Worm (Caenorhabditis elegans) whole organism, L3 larva: ENCODE data around the gene scrm-3.

ENCODE experiments used
- ZK546.5 ChIP-seq: sonication (generic microtip); optimal IDR thresholded peaks from 2 replicates; lab custom pipeline; 2017; ENCODE audit warnings: missing biosample characterization, missing genetic modification characterization
- ama-1 ChIP-seq: fragments of 150-350 bp; optimal IDR thresholded peaks from 2 replicates; lab custom pipeline; 2018
- ceh-16 ChIP-seq: sonication (generic microtip); optimal IDR thresholded peaks from 2 replicates; lab custom pipeline; 2017; ENCODE audit warnings: missing biosample characterization, missing genetic modification characterization
- ceh-9 ChIP-seq: sonication (generic microtip); optimal IDR thresholded peaks from 2 replicates; lab custom pipeline; 2018; ENCODE audit warnings: missing biosample characterization, missing genetic modification characterization
- daf-12 ChIP-seq: fragments of 150-350 bp; optimal IDR thresholded peaks from 2 replicates; lab custom pipeline; 2014; ENCODE audit warnings: missing biosample characterization, missing genetic modification reagents, missing genetic modification characterization
- egl-27 ChIP-seq: sonication (generic microtip); optimal IDR thresholded peaks from 4 replicates; lab custom pipeline; 2017; ENCODE audit warnings: missing biosample characterization, missing genetic modification reagents, missing genetic modification characterization
- elt-1 ChIP-seq: fragments of 150-350 bp; optimal IDR thresholded peaks from 2 replicates; lab custom pipeline; 2014; ENCODE audit warnings: missing biosample characterization, missing genetic modification characterization
- elt-2 ChIP-seq: sonication (generic microtip); optimal IDR thresholded peaks from 2 replicates; lab custom pipeline; 2016; ENCODE audit warnings: missing genetic modification reagents, mild to moderate bottlenecking, missing genetic modification characterization, missing compliant biosample characterization
- elt-3 ChIP-seq, 3 experiments: fragments of 150-350 bp in 1 of 3; sonication (generic microtip) in 2 of 3; optimal IDR thresholded peaks; 2 replicates in 2 of 3; 4 replicates in 1 of 3; lab custom pipeline; 2014 to 2017; ENCODE audit warnings: missing biosample characterization in 3 of 3, missing genetic modification characterization in 3 of 3
- eor-1 ChIP-seq, 2 experiments: fragments of 150-350 bp; optimal IDR thresholded peaks; 2 replicates each; lab custom pipeline; 2014 to 2018; ENCODE audit warnings: missing biosample characterization in 2 of 2, missing genetic modification characterization in 2 of 2
- fkh-10 ChIP-seq: sonication (generic microtip); optimal IDR thresholded peaks from 2 replicates; lab custom pipeline; 2017; ENCODE audit warnings: missing biosample characterization, missing genetic modification reagents, missing genetic modification characterization
- fkh-2 ChIP-seq: fragments of 150-350 bp; optimal IDR thresholded peaks from 2 replicates; lab custom pipeline; 2014; ENCODE audit warnings: missing biosample characterization, missing genetic modification reagents, missing genetic modification characterization
- hmg-11 ChIP-seq: sonication (generic microtip); optimal IDR thresholded peaks from 2 replicates; lab custom pipeline; 2016; ENCODE audit warnings: missing genetic modification characterization, missing compliant biosample characterization
- jun-1 ChIP-seq: fragments of 150-350 bp; optimal IDR thresholded peaks from 2 replicates; lab custom pipeline; 2014; ENCODE audit warnings: missing biosample characterization, missing genetic modification reagents, missing genetic modification characterization
- lin-39 ChIP-seq: fragments of 150-350 bp; optimal IDR thresholded peaks from 2 replicates; lab custom pipeline; 2018; ENCODE audit warnings: missing biosample characterization, missing genetic modification reagents, missing genetic modification characterization
- mdl-1 ChIP-seq: fragments of 150-350 bp; optimal IDR thresholded peaks from 2 replicates; lab custom pipeline; 2014; ENCODE audit warnings: missing biosample characterization, missing genetic modification characterization
- nfya-1 ChIP-seq: sonication (generic microtip); optimal IDR thresholded peaks from 2 replicates; lab custom pipeline; 2017; ENCODE audit warnings: missing genetic modification characterization, mild to moderate bottlenecking, missing compliant biosample characterization, antibody characterized with exemption, moderate library complexity; ENCODE audit not compliant: insufficient read depth
- nhr-11 ChIP-seq: fragments of 150-350 bp; optimal IDR thresholded peaks from 2 replicates; lab custom pipeline; 2014; ENCODE audit warnings: missing biosample characterization, missing genetic modification characterization
- nhr-12 ChIP-seq: fragments of 150-350 bp; optimal IDR thresholded peaks from 2 replicates; lab custom pipeline; 2014; ENCODE audit warnings: missing biosample characterization, missing genetic modification characterization
- nhr-23 ChIP-seq: fragments of 150-350 bp; optimal IDR thresholded peaks from 2 replicates; lab custom pipeline; 2014; ENCODE audit warnings: missing biosample characterization, missing genetic modification reagents, missing genetic modification characterization
- nhr-237 ChIP-seq: fragments of 150-350 bp; optimal IDR thresholded peaks from 2 replicates; lab custom pipeline; 2014; ENCODE audit warnings: missing biosample characterization, missing genetic modification characterization
- nhr-43 ChIP-seq: sonication (generic microtip); optimal IDR thresholded peaks from 2 replicates; lab custom pipeline; 2016; ENCODE audit warnings: mild to moderate bottlenecking, missing genetic modification characterization, missing compliant biosample characterization; ENCODE audit not compliant: poor library complexity, severe bottlenecking
- nhr-76 ChIP-seq: fragments of 150-350 bp; sonication (generic microtip); optimal IDR thresholded peaks from 5 replicates; lab custom pipeline; 2014; ENCODE audit warnings: missing biosample characterization, missing genetic modification characterization
- nhr-77 ChIP-seq: fragments of 150-350 bp; optimal IDR thresholded peaks from 2 replicates; lab custom pipeline; 2014; ENCODE audit warnings: missing biosample characterization, missing genetic modification characterization
- pqm-1 ChIP-seq: fragments of 150-350 bp; optimal IDR thresholded peaks from 2 replicates; lab custom pipeline; 2017; ENCODE audit warnings: missing biosample characterization, missing genetic modification characterization, inconsistent platforms
- skn-1 ChIP-seq: fragments of 150-350 bp; optimal IDR thresholded peaks from 2 replicates; lab custom pipeline; 2014; ENCODE audit warnings: missing biosample characterization, missing genetic modification characterization
- snpc-4 ChIP-seq: fragments of 150-350 bp; optimal IDR thresholded peaks from 2 replicates; lab custom pipeline; 2014; ENCODE audit warnings: missing biosample characterization, missing genetic modification characterization
- unc-39 ChIP-seq: sonication (generic microtip); optimal IDR thresholded peaks from 4 replicates; lab custom pipeline; 2017; ENCODE audit warnings: missing biosample characterization, missing genetic modification characterization
- unc-62 ChIP-seq: fragments of 150-350 bp; sonication (generic microtip); optimal IDR thresholded peaks from 4 replicates; lab custom pipeline; 2014; ENCODE audit warnings: missing biosample characterization, missing genetic modification reagents, missing genetic modification characterization
- zag-1 ChIP-seq: fragments of 150-350 bp; optimal IDR thresholded peaks from 2 replicates; lab custom pipeline; 2014; ENCODE audit warnings: missing biosample characterization, missing genetic modification characterization
- ztf-11 ChIP-seq: fragments of 150-350 bp; optimal IDR thresholded peaks from 2 replicates; lab custom pipeline; 2014; ENCODE audit warnings: missing biosample characterization, missing genetic modification characterization
- ztf-4 ChIP-seq: fragments of 150-350 bp; optimal IDR thresholded peaks from 2 replicates; lab custom pipeline; 2014; ENCODE audit warnings: missing biosample characterization, missing genetic modification characterization

Gene scrm-3

DNA sequence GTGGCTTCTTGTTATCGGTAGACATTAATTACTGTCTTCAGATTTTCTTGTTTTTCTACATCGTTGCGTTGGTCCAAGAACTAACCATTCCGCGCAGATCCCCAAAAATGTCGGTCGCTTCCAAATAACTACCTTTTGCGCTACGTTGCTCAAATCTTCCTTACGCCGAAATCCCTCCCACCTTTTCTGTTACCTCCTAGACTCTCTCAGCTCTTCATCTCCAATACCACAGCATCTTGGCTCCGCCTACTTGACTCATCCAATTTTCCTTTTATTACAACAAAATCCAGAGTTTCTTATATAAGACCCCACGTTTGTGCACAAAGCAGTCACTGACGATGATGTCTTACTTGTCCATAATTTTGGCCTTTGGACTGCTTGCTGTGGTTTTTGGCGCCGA, 4.1 kb downstream of the scrm-3 start, which contains the start of gene C17B7.12:
TSS of gene C17B7.12 (plus strand) at position 301 of the 400 bp plus-strand sequence.
- TF ChIP-seq eor-1 (tag; optimal IDR thresholded peaks at IDR 0.05; lab: Kevin White, UChicago) (no peak), elt-1 (tag; lab: Kevin White, UChicago) (no peak), ZK546.5 (no peak), lin-39 (no peak), nhr-77 (tag; lab: Kevin White, UChicago) (no peak), elt-2 (tag; lab: Kevin White, UChicago) (no peak), nhr-43 (no peak), nhr-11 (tag; lab: Kevin White, UChicago) (no peak), mdl-1 (no peak), egl-27 (no peak), elt-3 (tag; optimal IDR thresholded peaks at IDR 0.05; lab: Kevin White, UChicago) (no peak), ztf-4 (tag; lab: Kevin White, UChicago) (no peak), zag-1 (tag; lab: Kevin White, UChicago) (no peak)

DNA sequence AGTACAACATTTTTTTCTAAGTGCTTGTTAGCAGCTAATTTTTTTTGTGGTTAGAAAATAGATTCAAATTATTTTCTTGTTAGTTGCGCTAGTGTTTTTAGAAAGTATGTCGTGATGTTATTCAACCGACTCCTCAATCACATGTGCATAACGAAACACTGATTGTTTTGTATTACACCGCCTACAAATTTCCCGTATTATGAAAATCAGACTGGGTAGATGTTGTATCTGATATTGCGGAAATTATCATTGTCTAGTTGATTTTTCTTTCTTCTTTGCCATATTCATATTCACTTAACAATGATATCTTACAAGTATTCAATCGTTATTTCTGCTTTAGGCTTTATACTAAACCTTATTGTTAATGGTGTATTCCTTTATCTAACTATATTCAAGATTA, 5.7 kb downstream of the scrm-3 start, which contains the start of gene str-63:
TSS of gene str-63 (plus strand) at position 301 of the 400 bp plus-strand sequence.
- TF ChIP-seq elt-3 (tag; optimal IDR thresholded peaks at IDR 0.05; lab: Kevin White, UChicago) (no peak), unc-62 (GFP tag; lab: Kevin White, UChicago) (no peak), ama-1 (lab: Kevin White, UChicago) (no peak)
- TF ChIP-seq, all 47 proteins: peak for 0

ce11 chrV:3349877-3350276, 7.1 kb downstream of the scrm-3 start, which contains the start of gene C17B7.15:
C17B7.15 (plus strand) TSS chrV:3350177.
- no peak for TF ChIP-seq ZK546.5
- TF ChIP-seq, all 47 proteins: peak for 0

DNA sequence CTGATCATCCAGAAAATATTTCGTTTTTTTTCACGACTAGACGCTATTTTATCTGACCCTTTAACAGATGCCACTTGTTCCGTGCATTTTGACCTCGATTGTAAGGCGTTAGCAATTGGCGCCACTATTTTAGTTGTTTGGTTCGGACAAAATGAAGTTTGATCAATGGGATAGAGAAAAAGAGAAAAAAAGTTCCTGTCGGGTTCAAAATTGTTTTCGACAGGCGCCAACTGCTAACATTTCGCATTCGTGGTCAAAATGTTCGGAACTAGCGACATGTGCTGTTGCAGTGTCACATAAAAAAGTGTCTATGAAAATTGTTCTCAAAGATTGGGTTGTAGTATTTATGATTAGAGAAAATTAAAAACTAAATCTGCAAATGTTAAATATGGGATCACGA, 9.5 kb downstream of the scrm-3 start:
- TF ChIP-seq nhr-43 (no peak), pqm-1 (tag; lab: Kevin White, UChicago) (no peak), fkh-10 (GFP tag; lab: Kevin White, UChicago) (no peak), daf-12 (no peak), fkh-2 (tag; lab: Kevin White, UChicago) (no peak), unc-62 (GFP tag; lab: Kevin White, UChicago) (no peak), jun-1 (tag; lab: Kevin White, UChicago) (no peak), nhr-12 (tag; lab: Kevin White, UChicago) (no peak), elt-2 (tag; lab: Kevin White, UChicago) (no peak), ceh-16 (no peak), egl-27 (no peak), ZK546.5 (no peak), nhr-77 (tag; lab: Kevin White, UChicago) (no peak)
- TF ChIP-seq, all 47 proteins: peak for 0

- TF ChIP-seq elt-3 (tag; optimal IDR thresholded peaks at IDR 0.05; lab: Kevin White, UChicago) (no peak), pqm-1 (tag; lab: Kevin White, UChicago) (no peak), nhr-237 (tag; lab: Kevin White, UChicago) (no peak), nhr-43 (no peak), skn-1 (tag; lab: Kevin White, UChicago) (no peak), hmg-11 (tag; lab: Kevin White, UChicago) (no peak), nhr-12 (tag; lab: Kevin White, UChicago) (no peak), nhr-11 (tag; lab: Kevin White, UChicago) (no peak), zag-1 (tag; lab: Kevin White, UChicago) (no peak)
- TF ChIP-seq, all 47 proteins: peak for 0
Measured at ce11 chrV:3346434-3347019, 10.5 kb downstream of the scrm-3 start, which contains the start of gene fbxa-65. fbxa-65 (minus strand) TSS chrV:3346484.

ce11 chrV:3344001-3344400, 13.0 kb downstream of the scrm-3 start:
- no peak for TF ChIP-seq ceh-9 (tag; lab: Kevin White, UChicago)
- no peak for TF ChIP-seq nhr-76 (tag; lab: Kevin White, UChicago)
- TF ChIP-seq snpc-4 (tag; lab: Kevin White, UChicago), result no peak
- no peak for TF ChIP-seq fkh-10 (GFP tag; lab: Kevin White, UChicago)
- TF ChIP-seq ztf-11, result no peak
- no peak for TF ChIP-seq egl-27
- TF ChIP-seq nfya-1 (tag; lab: Kevin White, UChicago), result no peak
- TF ChIP-seq elt-2 (tag; lab: Kevin White, UChicago), result no peak
- no peak for TF ChIP-seq unc-39
- no peak for TF ChIP-seq nhr-23 (tag; lab: Kevin White, UChicago)
- no peak for TF ChIP-seq nhr-77 (tag; lab: Kevin White, UChicago)
- no peak for TF ChIP-seq skn-1 (tag; lab: Kevin White, UChicago)
- no peak for TF ChIP-seq ama-1 (lab: Kevin White, UChicago)
- TF ChIP-seq, all 47 proteins: peak for 0
